Fruit fly (Drosophila melanogaster): ENCODE results near the gene AttD.

AttD gene

dm6 chr3R:17647444-17647843 is 22.4 kb downstream of the AttD start, which contains the start of gene CG14322 (continued):
- peak; percentile 30 for TF ChIP-seq CG12391 (tag; optimal IDR thresholded peaks at IDR 0.05)
- TF ChIP-seq CG7372 (GFP tag; IDR thresholded peaks at IDR 0.05), result no peak
- no peak for TF ChIP-seq her (GFP tag; optimal IDR thresholded peaks at IDR 0.05)
- no peak for TF ChIP-seq CG17912 (GFP tag; optimal IDR thresholded peaks at IDR 0.05)
- no peak for TF ChIP-seq ssp (GFP tag; IDR thresholded peaks at IDR 0.05)
- TF ChIP-seq sd (tag; optimal IDR thresholded peaks at IDR 0.05), result no peak
- TF ChIP-seq dpn (GFP tag; optimal IDR thresholded peaks at IDR 0.05), result peak in 1 of 2 experiments; percentile 25
- no peak for TF ChIP-seq Hr3 (GFP tag; optimal IDR thresholded peaks at IDR 0.05)
- no peak for TF ChIP-seq ara (GFP tag; IDR thresholded peaks at IDR 0.05)
- 0 out of 2 replicates have a peak, but pooled peaks have one; percentile 23 for TF ChIP-seq unc-4 (GFP tag; IDR thresholded peaks at IDR 0.05; ENCODE audit: partially characterized antibody)
- TF ChIP-seq Bgb (GFP tag; IDR thresholded peaks at IDR 0.05; ENCODE audit: partially characterized antibody), result peak; percentile 31; the same call in 1 of the 2 replicates
- TF ChIP-seq zen (tag; optimal IDR thresholded peaks at IDR 0.05), result peak; percentile 15
- peak; percentile 32 for TF ChIP-seq CG2120 (GFP tag; optimal IDR thresholded peaks at IDR 0.05)
- no peak for TF ChIP-seq CG11695 (GFP tag; IDR thresholded peaks at IDR 0.05)
- no peak for TF ChIP-seq Usf (GFP tag; optimal IDR thresholded peaks at IDR 0.05)
- no peak for TF ChIP-seq Drgx (GFP tag; IDR thresholded peaks at IDR 0.05)
- TF ChIP-seq CG6854 (GFP tag; optimal IDR thresholded peaks at IDR 0.05), result no peak
- no peak for TF ChIP-seq ase (GFP tag; IDR thresholded peaks at IDR 0.05)
- no peak for TF ChIP-seq wek (GFP tag; optimal IDR thresholded peaks at IDR 0.05)
- TF ChIP-seq CG30403 (GFP tag; optimal IDR thresholded peaks at IDR 0.05), result peak; percentile 5
- no peak for TF ChIP-seq bcd (GFP tag; optimal IDR thresholded peaks at IDR 0.05)
- TF ChIP-seq MBD-R2 (GFP tag; IDR thresholded peaks at IDR 0.05), result peak; percentile 75
- TF ChIP-seq en (GFP tag; optimal IDR thresholded peaks at IDR 0.05), result no peak
- TF ChIP-seq Blimp-1 (GFP tag; optimal IDR thresholded peaks at IDR 0.05), result no peak
- no peak for TF ChIP-seq seq (GFP tag; IDR thresholded peaks at IDR 0.05)
- TF ChIP-seq Dbx (GFP tag; IDR thresholded peaks at IDR 0.05), result no peak
- no peak for TF ChIP-seq CG1832 (GFP tag; optimal IDR thresholded peaks at IDR 0.05)
- peak; percentile 30 for TF ChIP-seq Sry-δ (GFP tag; optimal IDR thresholded peaks at IDR 0.05)
- TF ChIP-seq mam (GFP tag; optimal IDR thresholded peaks at IDR 0.05), result peak; percentile 22
- peak; percentile 24; the same call in 1 of the 2 replicates for TF ChIP-seq amos (GFP tag; IDR thresholded peaks at IDR 0.05; ENCODE audit: partially characterized antibody)
- peak; percentile 13 for TF ChIP-seq Elba2 (GFP tag; optimal IDR thresholded peaks at IDR 0.05)
- no peak for TF ChIP-seq CG8281 (tag; optimal IDR thresholded peaks at IDR 0.05)
- TF ChIP-seq CG11504 (tag; optimal IDR thresholded peaks at IDR 0.05), result peak; percentile 25
- peak; percentile 76 for TF ChIP-seq row (GFP tag; IDR thresholded peaks at IDR 0.05)
- no peak for TF ChIP-seq pnt (GFP tag; optimal IDR thresholded peaks at IDR 0.05)
- TF ChIP-seq CG13287 (GFP tag; IDR thresholded peaks at IDR 0.05; ENCODE audit: partially characterized antibody), result peak; percentile 56
- TF ChIP-seq MESR4 (GFP tag; optimal IDR thresholded peaks at IDR 0.05), result peak; percentile 12
- no peak for TF ChIP-seq fu2 (GFP tag; optimal IDR thresholded peaks at IDR 0.05)
- TF ChIP-seq zf30C (GFP tag; optimal IDR thresholded peaks at IDR 0.05), result no peak
- no peak for TF ChIP-seq wdn (GFP tag; IDR thresholded peaks at IDR 0.05)
- peak; percentile 8 for TF ChIP-seq CG15696 (tag; optimal IDR thresholded peaks at IDR 0.05)
- peak; percentile 45 for TF ChIP-seq vvl (GFP tag; IDR thresholded peaks at IDR 0.05)
- no peak for TF ChIP-seq CG10654 (GFP tag; optimal IDR thresholded peaks at IDR 0.05)
- no peak for TF ChIP-seq jigr1 (GFP tag; IDR thresholded peaks at IDR 0.05)
- no peak for TF ChIP-seq HmgD (GFP tag; optimal IDR thresholded peaks at IDR 0.05)
- peak; percentile 17 for TF ChIP-seq tin (GFP tag; optimal IDR thresholded peaks at IDR 0.05)
- TF ChIP-seq gsb-n (tag; optimal IDR thresholded peaks at IDR 0.05), result no peak
- TF ChIP-seq pros (GFP tag; optimal IDR thresholded peaks at IDR 0.05), result no peak
- TF ChIP-seq CG1792 (GFP tag; optimal IDR thresholded peaks at IDR 0.05), result no peak
- TF ChIP-seq dan (GFP tag; IDR thresholded peaks at IDR 0.05), result no peak
- TF ChIP-seq Dll (GFP tag; IDR thresholded peaks at IDR 0.05; ENCODE audit: partially characterized antibody), result peak; percentile 45; the same call in 2 of the 4 replicates
